Fruit fly (Drosophila melanogaster) whole organism, embryonic: ENCODE results near the gene Jupiter.

Experiments used
- Asciz ChIP-seq: fragments of 200-800 bp; sonication (Bioruptor generic); optimal IDR thresholded peaks from 2 replicates; lab custom pipeline; 2017; ENCODE audit warnings: missing biosample characterization, mild to moderate bottlenecking, missing genetic modification characterization, missing genetic modification reagents
- Atf3 ChIP-seq: fragments of 200-800 bp; sonication (Bioruptor generic); optimal IDR thresholded peaks from 3 replicates; lab custom pipeline; 2016; ENCODE audit warnings: missing biosample characterization, missing genetic modification characterization
- CG10209 ChIP-seq: fragments of 200-800 bp; sonication (Bioruptor generic); optimal IDR thresholded peaks from 3 replicates; lab custom pipeline; 2017; ENCODE audit warnings: missing biosample characterization, mild to moderate bottlenecking, missing genetic modification characterization, missing genetic modification reagents
- CG10274 ChIP-seq: fragments of 200-800 bp; sonication (Bioruptor generic); optimal IDR thresholded peaks from 3 replicates; lab custom pipeline; 2017; ENCODE audit warnings: missing biosample characterization, mild to moderate bottlenecking, missing genetic modification characterization
- CG10654 ChIP-seq: fragments of 200-800 bp; sonication (Bioruptor generic); optimal IDR thresholded peaks from 2 replicates; lab custom pipeline; 2016; ENCODE audit warnings: missing biosample characterization, missing genetic modification characterization
- CG14667 ChIP-seq: fragments of 200-800 bp; sonication (Bioruptor generic); IDR thresholded peaks from 2 replicates; pipeline ENCODE4 v1.3.6; 2022; ENCODE audit warnings: missing biosample characterization, missing genetic modification characterization
- CG15073 ChIP-seq: fragments of 200-800 bp; sonication (Bioruptor generic); optimal IDR thresholded peaks from 2 replicates; lab custom pipeline; 2016; ENCODE audit warnings: missing biosample characterization, missing genetic modification characterization
- CG15696 ChIP-seq: fragments of 200-800 bp; sonication (Bioruptor generic); optimal IDR thresholded peaks from 2 replicates; lab custom pipeline; 2019; ENCODE audit warnings: missing biosample characterization, mild to moderate bottlenecking, missing genetic modification characterization, moderate library complexity
- CG17829 ChIP-seq: fragments of 200-800 bp; optimal IDR thresholded peaks from 2 replicates; lab custom pipeline; 2019; ENCODE audit warnings: missing biosample characterization, mild to moderate bottlenecking, missing genetic modification characterization, moderate library complexity
- CG18011 ChIP-seq: fragments of 200-800 bp; sonication (Bioruptor generic); optimal IDR thresholded peaks from 2 replicates; lab custom pipeline; 2017; ENCODE audit warnings: missing biosample characterization, missing genetic modification characterization, mild to moderate bottlenecking, moderate library complexity, missing genotype
- CG2678 ChIP-seq: fragments of 200-800 bp; sonication (Bioruptor generic); optimal IDR thresholded peaks from 3 replicates; lab custom pipeline; 2019; ENCODE audit warnings: missing biosample characterization, mild to moderate bottlenecking, missing genetic modification characterization, moderate library complexity
- CG2889 ChIP-seq: fragments of 200-800 bp; sonication (Bioruptor generic); IDR thresholded peaks from 3 replicates; pipeline ENCODE4 v1.3.6; 2022; ENCODE audit warnings: missing biosample characterization, missing genetic modification characterization
- CG3281 ChIP-seq: fragments of 200-800 bp; sonication (Bioruptor generic); optimal IDR thresholded peaks from 3 replicates; lab custom pipeline; 2017; ENCODE audit warnings: missing biosample characterization, mild to moderate bottlenecking, missing genetic modification characterization
- CG3847 ChIP-seq: fragments of 200-800 bp; sonication (Bioruptor generic); IDR thresholded peaks from 2 replicates; pipeline ENCODE4 v1.3.6; 2022; ENCODE audit warnings: missing biosample characterization, missing genetic modification characterization
- CG6765 ChIP-seq: fragments of 200-800 bp; sonication (Bioruptor generic); optimal IDR thresholded peaks from 3 replicates; lab custom pipeline; 2017; ENCODE audit warnings: missing biosample characterization, mild to moderate bottlenecking, missing genetic modification characterization
- CG6813 ChIP-seq: fragments of 200-800 bp; sonication (Bioruptor generic); optimal IDR thresholded peaks from 2 replicates; lab custom pipeline; 2017; ENCODE audit warnings: missing biosample characterization, missing genetic modification characterization, mild to moderate bottlenecking, moderate library complexity, missing genetic modification reagents
- CG7271 ChIP-seq: fragments of 200-800 bp; sonication (Bioruptor generic); optimal IDR thresholded peaks from 2 replicates; lab custom pipeline; 2018; ENCODE audit warnings: missing biosample characterization, mild to moderate bottlenecking, missing genetic modification characterization, moderate library complexity
- CG7372 ChIP-seq: fragments of 200-800 bp; sonication (Bioruptor generic); IDR thresholded peaks from 2 replicates; pipeline ENCODE4 v1.3.6; 2022; ENCODE audit warnings: missing biosample characterization, missing genetic modification characterization
- CG7745 ChIP-seq: fragments of 200-800 bp; sonication (Bioruptor generic); optimal IDR thresholded peaks from 2 replicates; lab custom pipeline; 2018; ENCODE audit warnings: missing biosample characterization, mild to moderate bottlenecking, missing genetic modification characterization, moderate library complexity
- CG8089 ChIP-seq: fragments of 200-800 bp; sonication (Bioruptor generic); optimal IDR thresholded peaks from 3 replicates; lab custom pipeline; 2016; ENCODE audit warnings: missing biosample characterization, missing genetic modification characterization
- CG9437 ChIP-seq: fragments of 200-800 bp; sonication (Bioruptor generic); optimal IDR thresholded peaks from 2 replicates; lab custom pipeline; 2018; ENCODE audit warnings: missing biosample characterization, mild to moderate bottlenecking, missing genetic modification characterization
- Camta ChIP-seq: fragments of 200-800 bp; sonication (Bioruptor generic); optimal IDR thresholded peaks from 2 replicates; lab custom pipeline; 2016; ENCODE audit warnings: missing biosample characterization, missing genetic modification characterization
- CrebB ChIP-seq: fragments of 200-800 bp; sonication (Bioruptor generic); optimal IDR thresholded peaks from 3 replicates; lab custom pipeline; 2018; ENCODE audit warnings: missing biosample characterization, mild to moderate bottlenecking, missing genetic modification characterization
- Dbx ChIP-seq: fragments of 200-800 bp; sonication (Bioruptor generic); IDR thresholded peaks from 3 replicates; pipeline ENCODE4 v1.3.6; 2022; ENCODE audit warnings: missing biosample characterization, missing genetic modification characterization
- Doc3 ChIP-seq: fragments of 200-800 bp; sonication (Bioruptor generic); IDR thresholded peaks from 3 replicates; pipeline ENCODE4 v1.3.6; 2022; ENCODE audit warnings: missing biosample characterization, missing genetic modification characterization; ENCODE audit not compliant: partially characterized antibody
- ERR ChIP-seq: fragments of 200-800 bp; sonication (Bioruptor generic); optimal IDR thresholded peaks from 2 replicates; lab custom pipeline; 2016; ENCODE audit warnings: missing biosample characterization, missing genetic modification characterization
- HLH3B ChIP-seq: fragments of 200-800 bp; sonication (Bioruptor generic); IDR thresholded peaks from 2 replicates; pipeline ENCODE4 v1.3.6; 2022; ENCODE audit warnings: missing biosample characterization, missing genetic modification characterization
- HmgD ChIP-seq: fragments of 200-800 bp; sonication (Bioruptor generic); optimal IDR thresholded peaks from 3 replicates; lab custom pipeline; 2016; ENCODE audit warnings: missing biosample characterization, missing genetic modification characterization
- Hr39 ChIP-seq: fragments of >200 bp; optimal IDR thresholded peaks from 2 replicates; lab custom pipeline; 2017
- Hr51 ChIP-seq, 2 experiments: fragments of 200-800 bp; sonication (Bioruptor generic); optimal IDR thresholded peaks; 2 replicates in 1 of 2; 3 replicates in 1 of 2; lab custom pipeline; 2016 to 2018; ENCODE audit warnings: missing biosample characterization in 2 of 2, missing genetic modification characterization in 2 of 2, mild to moderate bottlenecking in 1 of 2, moderate library complexity in 1 of 2
- NfI ChIP-seq: fragments of 200-800 bp; sonication (Bioruptor generic); optimal IDR thresholded peaks from 3 replicates; lab custom pipeline; 2018; ENCODE audit warnings: missing biosample characterization, mild to moderate bottlenecking, missing genetic modification characterization, moderate library complexity
- Optix ChIP-seq: fragments of 200-800 bp; sonication (Bioruptor generic); IDR thresholded peaks from 3 replicates; pipeline ENCODE4 v1.3.6; 2022; ENCODE audit warnings: missing biosample characterization, missing genetic modification characterization
- Ptx1 ChIP-seq: fragments of 200-800 bp; sonication (Bioruptor generic); IDR thresholded peaks from 2 replicates; pipeline ENCODE4 v1.3.6; 2022; ENCODE audit warnings: missing biosample characterization, missing genetic modification characterization
- ase ChIP-seq: fragments of 200-800 bp; sonication (Bioruptor generic); IDR thresholded peaks from 3 replicates; pipeline ENCODE4 v1.3.6; 2022; ENCODE audit warnings: missing biosample characterization, missing genetic modification characterization
- bcd ChIP-seq: fragments of 200-800 bp; sonication (Bioruptor generic); optimal IDR thresholded peaks from 2 replicates; lab custom pipeline; 2017; ENCODE audit warnings: missing biosample characterization, mild to moderate bottlenecking, missing genetic modification characterization
- br ChIP-seq: fragments of >200 bp; optimal IDR thresholded peaks from 2 replicates; lab custom pipeline; 2017
- caup ChIP-seq: fragments of 200-800 bp; sonication (Bioruptor generic); optimal IDR thresholded peaks from 3 replicates; lab custom pipeline; 2017; ENCODE audit warnings: missing biosample characterization, mild to moderate bottlenecking, missing genetic modification characterization, moderate library complexity; ENCODE audit not compliant: severe bottlenecking
- exex ChIP-seq: fragments of 200-800 bp; sonication (Bioruptor generic); optimal IDR thresholded peaks from 4 replicates; lab custom pipeline; 2018; ENCODE audit warnings: missing biosample characterization, mild to moderate bottlenecking, missing genetic modification characterization, moderate library complexity
- fd3F ChIP-seq: fragments of 200-800 bp; sonication (Bioruptor generic); optimal IDR thresholded peaks from 2 replicates; lab custom pipeline; 2018; ENCODE audit warnings: missing biosample characterization, mild to moderate bottlenecking, missing genetic modification characterization, moderate library complexity
- fu2 ChIP-seq: fragments of 200-800 bp; sonication (Bioruptor generic); optimal IDR thresholded peaks from 2 replicates; lab custom pipeline; 2016; ENCODE audit warnings: missing biosample characterization, missing genetic modification characterization
- gsb-n ChIP-seq: fragments of 200-800 bp; sonication (Bioruptor generic); optimal IDR thresholded peaks from 3 replicates; lab custom pipeline; 2018; ENCODE audit warnings: missing biosample characterization, mild to moderate bottlenecking, missing genetic modification characterization
- ind ChIP-seq: fragments of 200-800 bp; sonication (Bioruptor generic); optimal IDR thresholded peaks from 3 replicates; lab custom pipeline; 2016; ENCODE audit warnings: missing biosample characterization, missing genetic modification characterization
- lilli ChIP-seq: fragments of 200-800 bp; sonication (Bioruptor generic); optimal IDR thresholded peaks from 3 replicates; lab custom pipeline; 2016; ENCODE audit warnings: missing biosample characterization, missing genetic modification characterization
- org-1 ChIP-seq: fragments of 200-800 bp; sonication (Bioruptor generic); optimal IDR thresholded peaks from 2 replicates; lab custom pipeline; 2017; ENCODE audit warnings: missing biosample characterization, missing genetic modification characterization
- pan ChIP-seq, 4 experiments: fragments of >200 bp in 3 of 4; fragments of 200-800 bp in 1 of 4; sonication (Bioruptor generic) in 1 of 4; optimal IDR thresholded peaks in 3 of 4; IDR thresholded peaks in 1 of 4; 2 replicates each; pipeline versions ENCODE4 v1.3.6 to Lab custom; 2017 to 2022; ENCODE audit warnings: missing biosample characterization in 2 of 4, missing genetic modification characterization in 2 of 4, mixed read lengths in 1 of 4
- salm ChIP-seq: fragments of 200-800 bp; sonication (Bioruptor generic); optimal IDR thresholded peaks from 2 replicates; lab custom pipeline; 2018; ENCODE audit warnings: missing biosample characterization, mild to moderate bottlenecking, missing genetic modification characterization
- seq ChIP-seq: fragments of 200-800 bp; sonication (Bioruptor generic); IDR thresholded peaks from 2 replicates; pipeline ENCODE4 v1.3.6; 2022; ENCODE audit warnings: missing biosample characterization, missing genetic modification characterization
- sr ChIP-seq: fragments of 200-800 bp; sonication (Bioruptor generic); IDR thresholded peaks from 3 replicates; pipeline ENCODE4 v1.3.6; 2022; ENCODE audit warnings: missing biosample characterization, missing genetic modification characterization
- tio ChIP-seq: fragments of 200-800 bp; sonication (Bioruptor generic); optimal IDR thresholded peaks from 2 replicates; lab custom pipeline; 2017; ENCODE audit warnings: missing biosample characterization, missing genetic modification characterization, inconsistent platforms
- toy ChIP-seq: fragments of 200-800 bp; sonication (Bioruptor generic); IDR thresholded peaks from 2 replicates; pipeline ENCODE4 v1.3.6; 2022; ENCODE audit warnings: missing biosample characterization, missing genetic modification characterization
- wek ChIP-seq: fragments of 200-800 bp; sonication (Bioruptor generic); optimal IDR thresholded peaks from 3 replicates; lab custom pipeline; 2018; ENCODE audit warnings: missing biosample characterization, mild to moderate bottlenecking, missing genetic modification characterization, moderate library complexity

The Jupiter gene

dm6 chr3R:11582253-11582589 lies 37.5 kb downstream of the Jupiter start (continued):
- TF ChIP-seq CG2889 (GFP tag; lab: Robert Waterston, UW), result peak; percentile 60; the same call in 1 of the 3 replicates
- peak; percentile 56 for TF ChIP-seq org-1 (GFP tag; lab: Kevin White, UChicago)
- TF ChIP-seq ind (GFP tag; lab: Kevin White, UChicago), result peak; percentile 68
- peak; percentile 14 for TF ChIP-seq CG10654
- TF ChIP-seq Ptx1 (GFP tag; lab: Robert Waterston, UW), result peak; percentile 87
- TF ChIP-seq CrebB, result no peak
- peak; percentile 51 for TF ChIP-seq bcd (GFP tag; lab: Kevin White, UChicago)
- peak; percentile 72 for TF ChIP-seq lilli (GFP tag; lab: Kevin White, UChicago)
- TF ChIP-seq CG14667 (GFP tag; lab: Robert Waterston, UW), result peak; percentile 61
- no peak for TF ChIP-seq tio (GFP tag; lab: Kevin White, UChicago)
- no peak for TF ChIP-seq br
- TF ChIP-seq CG15073 (GFP tag; lab: Kevin White, UChicago), result no peak
- TF ChIP-seq NfI (GFP tag; lab: Kevin White, UChicago), result peak; percentile 76
- no peak for TF ChIP-seq pan (optimal IDR thresholded peaks at IDR 0.05; lab: Kevin White, UChicago)
- peak in 1 of 2 experiments; percentile 87 for TF ChIP-seq pan (GFP tag; optimal IDR thresholded peaks at IDR 0.05 in 1 of 2, IDR thresholded peaks at IDR 0.05 in 1 of 2)
- TF ChIP-seq Hr39 (lab: Kevin White, UChicago), result no peak
- peak; percentile 63 for TF ChIP-seq Asciz (GFP tag; lab: Kevin White, UChicago)
- TF ChIP-seq CG10274 (GFP tag; lab: Kevin White, UChicago), result peak; percentile 51
- no peak for TF ChIP-seq wek (GFP tag; lab: Kevin White, UChicago)
- peak; percentile 9 for TF ChIP-seq fu2 (GFP tag; lab: Kevin White, UChicago)
- peak; percentile 75 for TF ChIP-seq HLH3B (GFP tag; lab: Robert Waterston, UW)
- TF ChIP-seq CG8089 (GFP tag; lab: Kevin White, UChicago), result peak; percentile 43
- TF ChIP-seq CG3847, result peak; percentile 57
- TF ChIP-seq toy (GFP tag; lab: Robert Waterston, UW), result no peak
- TF ChIP-seq salm (tag; lab: Kevin White, UChicago), result peak; percentile 52
- peak; percentile 57 for TF ChIP-seq CG9437 (GFP tag; lab: Kevin White, UChicago)
- peak; percentile 83 for TF ChIP-seq seq (GFP tag; lab: Robert Waterston, UW)
- TF ChIP-seq CG7745 (tag; lab: Kevin White, UChicago), result no peak
- peak; percentile 21 for TF ChIP-seq CG15696 (tag; lab: Kevin White, UChicago)
- peak; percentile 8; the same call in 1 of the 3 replicates for TF ChIP-seq sr
- TF ChIP-seq Hr51 (GFP tag; optimal IDR thresholded peaks at IDR 0.05; lab: Kevin White, UChicago), result peak; percentile 35 to 87
- TF ChIP-seq CG3281 (GFP tag; lab: Kevin White, UChicago), result peak; percentile 52
- no peak for TF ChIP-seq Atf3 (GFP tag; lab: Kevin White, UChicago)
- no peak for TF ChIP-seq Doc3 (GFP tag; lab: Robert Waterston, UW)
- no peak for TF ChIP-seq CG2678
- peak; percentile 16 for TF ChIP-seq ERR
- TF ChIP-seq Optix (GFP tag; lab: Robert Waterston, UW), result peak; percentile 79
- no peak for TF ChIP-seq HmgD (GFP tag; lab: Kevin White, UChicago)
- TF ChIP-seq CG7271 (tag; lab: Kevin White, UChicago), result no peak
- TF ChIP-seq ase (GFP tag; lab: Robert Waterston, UW), result peak; percentile 63; the same call in 1 of the 3 replicates
- TF ChIP-seq CG6813, result peak; percentile 7
- no peak for TF ChIP-seq exex (tag; lab: Kevin White, UChicago)
- peak; percentile 11 for TF ChIP-seq CG6765 (GFP tag; lab: Kevin White, UChicago)
- peak; percentile 12 for TF ChIP-seq CG18011
- TF ChIP-seq CG10209 (GFP tag; lab: Kevin White, UChicago), result peak; percentile 64
- TF ChIP-seq CG7372 (GFP tag; lab: Robert Waterston, UW), result 0 out of 2 replicates have a peak, but pooled peaks have one; percentile 36
- no peak for TF ChIP-seq gsb-n
- TF ChIP-seq CG17829 (tag; lab: Kevin White, UChicago), result peak; percentile 67
- TF ChIP-seq fd3F (GFP tag; lab: Kevin White, UChicago), result peak; percentile 65
- 0 out of 3 replicates have a peak, but pooled peaks have one; percentile 29 for TF ChIP-seq Dbx (GFP tag; lab: Robert Waterston, UW)
- TF ChIP-seq caup, result peak; percentile 45
- peak; percentile 30 for TF ChIP-seq Camta
